Worm (Caenorhabditis elegans) whole organism, young adult: ENCODE results near the gene rcs-1.

Source experiments
- B0035.1 ChIP-seq: sonication (generic microtip); optimal IDR thresholded peaks from 2 replicates; lab custom pipeline; 2016; ENCODE audit warnings: missing genetic modification characterization, mild to moderate bottlenecking, missing compliant biosample characterization, missing genotype, missing genetic modification reagents
- C06A6.2 ChIP-seq: fragments of 200-800 bp; sonication (Bioruptor generic); conservative IDR thresholded peaks from 2 replicates; pipeline ENCODE4 v1.3.6; 2022; ENCODE audit warnings: missing genetic modification characterization, missing compliant biosample characterization
- D2030.7 ChIP-seq: fragments of 200-800 bp; sonication (Bioruptor generic); IDR thresholded peaks from 2 replicates; pipeline ENCODE4 v1.3.6; 2022; ENCODE audit warnings: missing genetic modification reagents, missing genetic modification characterization, missing compliant biosample characterization
- F22D6.2 ChIP-seq: sonication (generic microtip); optimal IDR thresholded peaks from 2 replicates; lab custom pipeline; 2016; ENCODE audit warnings: mild to moderate bottlenecking, missing genetic modification characterization, missing compliant biosample characterization
- F33H1.4 ChIP-seq: fragments of 200-800 bp; sonication (Bioruptor generic); IDR thresholded peaks from 2 replicates; pipeline ENCODE4 v1.3.6; 2022; ENCODE audit warnings: missing genetic modification reagents, missing genetic modification characterization, missing compliant biosample characterization
- F37B4.10 ChIP-seq: fragments of 200-800 bp; sonication (Bioruptor generic); IDR thresholded peaks from 2 replicates; pipeline ENCODE4 v1.3.6; 2022; ENCODE audit warnings: missing genetic modification characterization, missing compliant biosample characterization
- F52B5.7 ChIP-seq: sonication (generic microtip); optimal IDR thresholded peaks from 2 replicates; lab custom pipeline; 2016; ENCODE audit warnings: mild to moderate bottlenecking, missing genetic modification characterization, missing compliant biosample characterization
- F57C9.4 ChIP-seq: sonication (generic microtip); optimal IDR thresholded peaks from 2 replicates; lab custom pipeline; 2017; ENCODE audit warnings: mild to moderate bottlenecking, missing genetic modification characterization, missing compliant biosample characterization
- K11D2.4 ChIP-seq: fragments of 200-800 bp; sonication (Bioruptor generic); IDR thresholded peaks from 2 replicates; pipeline ENCODE4 v1.3.6; 2022; ENCODE audit warnings: missing genetic modification reagents, missing genetic modification characterization, missing compliant biosample characterization
- Y53F4B.3 ChIP-seq: fragments of 200-800 bp; sonication (Bioruptor generic); IDR thresholded peaks from 2 replicates; pipeline ENCODE4 v1.3.6; 2022; ENCODE audit warnings: missing genetic modification reagents, missing genetic modification characterization, missing compliant biosample characterization
- ZK185.1 ChIP-seq: sonication (generic microtip); optimal IDR thresholded peaks from 2 replicates; lab custom pipeline; 2016; ENCODE audit warnings: mild to moderate bottlenecking, missing genetic modification characterization, missing compliant biosample characterization; ENCODE audit not compliant: poor library complexity, severe bottlenecking
- ama-1 ChIP-seq, 3 experiments: fragments of 150-350 bp in 1 of 3; sonication (generic microtip) in 2 of 3; optimal IDR thresholded peaks; 2 replicates each; lab custom pipeline; 2014 to 2018; ENCODE audit warnings: missing biosample characterization in 2 of 3, missing genetic modification characterization in 2 of 3, missing genetic modification reagents in 2 of 3
- ccch-3 ChIP-seq: fragments of 200-800 bp; sonication (Bioruptor generic); optimal IDR thresholded peaks from 2 replicates; lab custom pipeline; 2018; ENCODE audit warnings: mild to moderate bottlenecking, missing genetic modification characterization, missing compliant biosample characterization
- cebp-1 ChIP-seq, 2 experiments: fragments of 200-800 bp in 1 of 2; sonication (Bioruptor generic) in 1 of 2; sonication (generic microtip) in 1 of 2; IDR thresholded peaks in 1 of 2; optimal IDR thresholded peaks in 1 of 2; 2 replicates each; pipeline versions ENCODE4 v1.3.6 to Lab custom; 2017 to 2022; ENCODE audit warnings: missing compliant biosample characterization in 2 of 2, missing genetic modification characterization in 2 of 2, mild to moderate bottlenecking in 1 of 2, missing genetic modification reagents in 1 of 2, moderate library complexity in 1 of 2
- cebp-2 ChIP-seq: fragments of 200-800 bp; sonication (Bioruptor generic); IDR thresholded peaks from 2 replicates; pipeline ENCODE4 v1.3.6; 2022; ENCODE audit warnings: missing genetic modification characterization, missing compliant biosample characterization
- ceh-100 ChIP-seq: fragments of 200-800 bp; sonication (Bioruptor generic); IDR thresholded peaks from 2 replicates; pipeline ENCODE4 v1.3.6; 2022; ENCODE audit warnings: missing genetic modification reagents, missing genetic modification characterization, missing compliant biosample characterization
- ceh-40 ChIP-seq: fragments of 200-800 bp; sonication (Bioruptor generic); IDR thresholded peaks from 2 replicates; pipeline ENCODE4 v1.3.6; 2022; ENCODE audit warnings: missing genetic modification characterization, missing compliant biosample characterization
- ceh-91 ChIP-seq: fragments of 200-800 bp; sonication (Bioruptor generic); IDR thresholded peaks from 2 replicates; pipeline ENCODE4 v1.3.6; 2022; ENCODE audit warnings: missing genetic modification reagents, missing genetic modification characterization, missing compliant biosample characterization
- dpff-1 ChIP-seq: sonication (generic microtip); optimal IDR thresholded peaks from 2 replicates; lab custom pipeline; 2017; ENCODE audit warnings: mild to moderate bottlenecking, missing genetic modification characterization, missing compliant biosample characterization
- efl-1 ChIP-seq: fragments of 150-350 bp; optimal IDR thresholded peaks from 2 replicates; lab custom pipeline; 2014; ENCODE audit warnings: missing biosample characterization, missing genetic modification reagents, missing genetic modification characterization
- egl-44 ChIP-seq: fragments of 200-800 bp; sonication (Bioruptor generic); IDR thresholded peaks from 2 replicates; pipeline ENCODE4 v1.3.6; 2022; ENCODE audit warnings: missing genetic modification reagents, missing genetic modification characterization, missing compliant biosample characterization
- fkh-3 ChIP-seq: sonication (generic microtip); optimal IDR thresholded peaks from 2 replicates; lab custom pipeline; 2016; ENCODE audit warnings: mild to moderate bottlenecking, missing genetic modification characterization, missing compliant biosample characterization
- gei-17 ChIP-seq: fragments of 200-800 bp; sonication (Bioruptor generic); optimal IDR thresholded peaks from 2 replicates; lab custom pipeline; 2018; ENCODE audit warnings: mild to moderate bottlenecking, missing genetic modification characterization, missing compliant biosample characterization
- hlh-26 ChIP-seq: fragments of 200-800 bp; sonication (Bioruptor generic); conservative IDR thresholded peaks from 2 replicates; pipeline ENCODE4 v1.3.6; 2022; ENCODE audit warnings: missing genetic modification reagents, missing genetic modification characterization, missing compliant biosample characterization
- hmg-1.2 ChIP-seq: fragments of 200-800 bp; sonication (Bioruptor generic); IDR thresholded peaks from 2 replicates; pipeline ENCODE4 v1.3.6; 2022; ENCODE audit warnings: missing genetic modification reagents, missing genetic modification characterization, missing compliant biosample characterization
- hrde-1 ChIP-seq: sonication (generic microtip); optimal IDR thresholded peaks from 2 replicates; lab custom pipeline; 2016; ENCODE audit warnings: missing genetic modification characterization, mild to moderate bottlenecking, missing compliant biosample characterization, moderate library complexity, missing genotype, missing genetic modification reagents, borderline replicate concordance
- hsf-1 ChIP-seq: fragments of 200-800 bp; sonication (Bioruptor generic); IDR thresholded peaks from 2 replicates; pipeline ENCODE4 v1.3.6; 2022; ENCODE audit warnings: missing genetic modification reagents, missing genetic modification characterization, missing compliant biosample characterization
- lin-26 ChIP-seq: fragments of 200-800 bp; sonication (Bioruptor generic); IDR thresholded peaks from 2 replicates; pipeline ENCODE4 v1.3.6; 2022; ENCODE audit warnings: missing genetic modification reagents, missing genetic modification characterization, missing compliant biosample characterization
- lin-40 ChIP-seq: sonication (generic microtip); optimal IDR thresholded peaks from 2 replicates; lab custom pipeline; 2016; ENCODE audit warnings: missing genetic modification characterization, mild to moderate bottlenecking, missing compliant biosample characterization, missing genotype, missing genetic modification reagents
- lsl-1 ChIP-seq: fragments of 200-800 bp; sonication (Bioruptor generic); optimal IDR thresholded peaks from 2 replicates; lab custom pipeline; 2018; ENCODE audit warnings: mild to moderate bottlenecking, missing genetic modification characterization, moderate library complexity, missing compliant biosample characterization
- madf-8 ChIP-seq: fragments of 200-800 bp; sonication (Bioruptor generic); conservative IDR thresholded peaks from 2 replicates; pipeline ENCODE4 v1.3.6; 2022; ENCODE audit warnings: missing genetic modification reagents, missing genetic modification characterization, missing compliant biosample characterization
- mcd-1 ChIP-seq: fragments of 200-800 bp; sonication (Bioruptor generic); IDR thresholded peaks from 2 replicates; pipeline ENCODE4 v1.3.6; 2022; ENCODE audit warnings: missing genetic modification reagents, missing genetic modification characterization, missing compliant biosample characterization
- mel-28 ChIP-seq: sonication (generic microtip); optimal IDR thresholded peaks from 2 replicates; lab custom pipeline; 2016; ENCODE audit warnings: borderline replicate concordance, mild to moderate bottlenecking, missing genetic modification characterization, missing compliant biosample characterization
- mes-4 ChIP-seq: sonication (generic microtip); optimal IDR thresholded peaks from 2 replicates; lab custom pipeline; 2016; ENCODE audit warnings: missing genotype, missing genetic modification characterization, missing compliant biosample characterization
- mxl-1 ChIP-seq: sonication (generic microtip); optimal IDR thresholded peaks from 2 replicates; lab custom pipeline; 2016; ENCODE audit warnings: missing genetic modification characterization, missing compliant biosample characterization
- nfya-1 ChIP-seq: sonication (generic microtip); optimal IDR thresholded peaks from 2 replicates; lab custom pipeline; 2017; ENCODE audit warnings: antibody characterized with exemption, missing compliant biosample characterization, missing genetic modification characterization, borderline replicate concordance; ENCODE audit not compliant: insufficient read depth
- nhr-179 ChIP-seq: sonication (generic microtip); optimal IDR thresholded peaks from 2 replicates; lab custom pipeline; 2016; ENCODE audit warnings: mild to moderate bottlenecking, missing genetic modification characterization, missing compliant biosample characterization
- nhr-90 ChIP-seq: sonication (generic microtip); optimal IDR thresholded peaks from 2 replicates; lab custom pipeline; 2016; ENCODE audit warnings: missing genotype, mild to moderate bottlenecking, missing genetic modification characterization, missing compliant biosample characterization
- pbrm-1 ChIP-seq: fragments of 200-800 bp; sonication (Bioruptor generic); IDR thresholded peaks from 2 replicates; pipeline ENCODE4 v1.3.6; 2022; ENCODE audit warnings: missing genetic modification reagents, missing genetic modification characterization, missing compliant biosample characterization
- rcor-1 ChIP-seq: fragments of 200-800 bp; sonication (Bioruptor generic); IDR thresholded peaks from 2 replicates; pipeline ENCODE4 v1.3.6; 2022; ENCODE audit warnings: missing genetic modification reagents, missing genetic modification characterization, missing compliant biosample characterization
- snpc-3.4 ChIP-seq: sonication (generic microtip); optimal IDR thresholded peaks from 2 replicates; lab custom pipeline; 2017; ENCODE audit warnings: missing genetic modification characterization, mild to moderate bottlenecking, missing compliant biosample characterization, antibody characterized with exemption, moderate library complexity, missing genotype, missing genetic modification reagents
- snpc-4 ChIP-seq, 5 experiments: fragments of 150-350 bp in 1 of 5; sonication (generic microtip) in 4 of 5; optimal IDR thresholded peaks; 2 replicates each; lab custom pipeline; 2014 to 2018; ENCODE audit warnings: missing genetic modification characterization in 5 of 5, missing biosample characterization in 3 of 5, antibody characterized with exemption in 2 of 5, mild to moderate bottlenecking in 2 of 5, missing compliant biosample characterization in 2 of 5, missing genotype in 2 of 5, moderate library complexity in 2 of 5, missing genetic modification reagents in 1 of 5
- unc-62 ChIP-seq: fragments of 150-350 bp; optimal IDR thresholded peaks from 2 replicates; lab custom pipeline; 2014; ENCODE audit warnings: missing biosample characterization, missing genetic modification reagents, missing genetic modification characterization
- xnd-1 ChIP-seq: sonication (generic microtip); optimal IDR thresholded peaks from 2 replicates; lab custom pipeline; 2016; ENCODE audit warnings: missing genotype, missing genetic modification reagents, missing genetic modification characterization, missing compliant biosample characterization
- ztf-22 ChIP-seq: fragments of 200-800 bp; sonication (Bioruptor generic); optimal IDR thresholded peaks from 2 replicates; lab custom pipeline; 2018; ENCODE audit warnings: mild to moderate bottlenecking, missing genetic modification characterization, moderate library complexity, missing compliant biosample characterization
- ztf-28 ChIP-seq: fragments of 200-800 bp; sonication (Bioruptor generic); IDR thresholded peaks from 2 replicates; pipeline ENCODE4 v1.3.6; 2022; ENCODE audit warnings: missing genetic modification reagents, missing genetic modification characterization, missing compliant biosample characterization

Gene rcs-1

DNA sequence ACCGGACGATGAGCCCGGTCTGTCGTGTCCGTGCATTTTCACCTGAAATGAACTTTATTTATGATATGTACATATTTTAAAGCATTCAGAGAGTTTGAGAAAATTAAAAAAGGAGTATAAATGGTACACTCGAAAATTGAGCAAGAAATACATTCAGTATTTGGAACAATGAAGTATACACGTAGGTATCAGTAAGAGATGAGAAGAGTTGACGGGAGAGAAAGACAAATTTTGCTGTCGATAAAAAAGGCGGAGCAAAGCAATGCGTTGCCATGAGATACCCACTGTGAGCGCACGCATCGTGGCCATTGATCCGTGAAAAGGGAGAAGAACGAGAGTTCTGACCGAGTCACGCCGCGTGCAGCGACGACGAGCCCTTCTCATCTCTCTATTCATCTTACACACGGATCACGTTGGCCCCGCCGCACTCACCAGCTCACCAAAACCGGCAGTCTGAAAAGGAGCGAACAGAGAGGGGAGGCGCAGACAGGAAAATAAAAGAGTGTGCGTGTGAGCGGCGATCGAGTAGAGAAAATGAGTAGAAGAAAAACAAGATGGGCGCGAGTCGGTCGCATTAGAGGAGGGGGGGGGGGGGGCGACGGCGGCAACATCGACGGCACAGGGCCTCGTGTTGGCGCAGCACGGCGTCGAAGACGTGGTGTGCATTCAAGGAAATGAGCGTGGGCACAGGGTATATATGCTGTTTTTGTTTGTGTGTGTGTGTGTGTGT, 22.1 kb downstream of the rcs-1 start, which contains the start of gene R04E5.8:
Gene R04E5.8 (minus strand): TSS at position 51 of the 730 bp plus-strand sequence.
- TF ChIP-seq ceh-91 (GFP tag; lab: Robert Waterston, UW) (no peak), ztf-28 (GFP tag; lab: Robert Waterston, UW) (no peak), snpc-3.4 (tag; lab: Kevin White, UChicago) (no peak), madf-8 (GFP tag; lab: Robert Waterston, UW) (no peak), pbrm-1 (GFP tag; lab: Robert Waterston, UW) (no peak), F22D6.2 (tag; lab: Kevin White, UChicago) (no peak), F37B4.10 (GFP tag; lab: Robert Waterston, UW) (no peak), F57C9.4 (no peak), hmg-1.2 (GFP tag; lab: Robert Waterston, UW) (peak; percentile 69), ZK185.1 (tag; lab: Kevin White, UChicago) (no peak), nhr-179 (tag; lab: Kevin White, UChicago) (no peak), hlh-26 (GFP tag; lab: Robert Waterston, UW) (no peak), F52B5.7 (no peak), ccch-3 (GFP tag; lab: Kevin White, UChicago) (no peak), efl-1 (GFP tag; lab: Kevin White, UChicago) (no peak), mel-28 (tag; lab: Kevin White, UChicago) (no peak), ztf-22 (GFP tag; lab: Kevin White, UChicago) (no peak), mes-4 (no peak), mxl-1 (tag; lab: Kevin White, UChicago) (no peak), K11D2.4 (GFP tag; lab: Robert Waterston, UW) (no peak), D2030.7 (no peak), hsf-1 (GFP tag; lab: Robert Waterston, UW) (no peak), cebp-2 (GFP tag; lab: Robert Waterston, UW) (no peak), B0035.1 (tag; lab: Kevin White, UChicago) (no peak), snpc-4 (GFP tag; optimal IDR thresholded peaks at IDR 0.05; lab: Kevin White, UChicago) (no peak), snpc-4 (tag; optimal IDR thresholded peaks at IDR 0.05; lab: Kevin White, UChicago) (peak in 1 of 4 experiments; percentile 32), lsl-1 (GFP tag; lab: Kevin White, UChicago) (no peak), unc-62 (GFP tag; lab: Kevin White, UChicago) (no peak), cebp-1 (GFP tag; IDR thresholded peaks at IDR 0.05; lab: Robert Waterston, UW) (no peak), cebp-1 (tag; optimal IDR thresholded peaks at IDR 0.05; lab: Kevin White, UChicago) (peak; percentile 63), rcor-1 (GFP tag; lab: Robert Waterston, UW) (no peak), lin-26 (GFP tag; lab: Robert Waterston, UW) (no peak), ama-1 (optimal IDR thresholded peaks at IDR 0.05; lab: Kevin White, UChicago) (no peak), ama-1 (GFP tag; optimal IDR thresholded peaks at IDR 0.05; lab: Kevin White, UChicago) (no peak), fkh-3 (tag; lab: Kevin White, UChicago) (no peak), nfya-1 (no peak), hrde-1 (tag; lab: Kevin White, UChicago) (no peak), gei-17 (GFP tag; lab: Kevin White, UChicago) (no peak), mcd-1 (GFP tag; lab: Robert Waterston, UW) (peak; percentile 33; the same call in 1 of the 2 replicates), ceh-40 (no peak), xnd-1 (tag; lab: Kevin White, UChicago) (no peak), dpff-1 (tag; lab: Kevin White, UChicago) (no peak), lin-40 (peak; percentile 46), nhr-90 (tag; lab: Kevin White, UChicago) (no peak), F33H1.4 (GFP tag; lab: Robert Waterston, UW) (no peak), egl-44 (GFP tag; lab: Robert Waterston, UW) (no peak), C06A6.2 (no peak), Y53F4B.3 (GFP tag; lab: Robert Waterston, UW) (no peak), ceh-100 (GFP tag; lab: Robert Waterston, UW) (no peak)
